Worm (Caenorhabditis elegans): ENCODE results near the gene olrn-1.

ce11 chrX:15544671-15545070, 7.2 kb downstream of the olrn-1 start:
- TF ChIP-seq fos-1 (tag; optimal IDR thresholded peaks at IDR 0.05), result no peak
- no peak for TF ChIP-seq lin-15B (tag; optimal IDR thresholded peaks at IDR 0.05)
